Fruit fly (Drosophila melanogaster): ENCODE results near the gene Ir68a.

The Ir68a gene

dm6 chr3L:11215244-11216121 lies 20.5 kb downstream of the Ir68a start (continued):
- TF ChIP-seq H15 (GFP tag; IDR thresholded peaks at IDR 0.05) (peak; percentile 90), mam (GFP tag; optimal IDR thresholded peaks at IDR 0.05) (peak; percentile 87), CG12236 (GFP tag; optimal IDR thresholded peaks at IDR 0.05) (peak; percentile 57), seq (GFP tag; IDR thresholded peaks at IDR 0.05) (peak; percentile 91), zfh2 (GFP tag; optimal IDR thresholded peaks at IDR 0.05) (peak; percentile 91), CG8478 (optimal IDR thresholded peaks at IDR 0.05) (no peak), ATbp (GFP tag; optimal IDR thresholded peaks at IDR 0.05) (peak; percentile 87), Chrac-16 (GFP tag; optimal IDR thresholded peaks at IDR 0.05) (peak; percentile 85), CG9437 (GFP tag; optimal IDR thresholded peaks at IDR 0.05) (peak; percentile 71), Neu2 (GFP tag; optimal IDR thresholded peaks at IDR 0.05; ENCODE audit: borderline replicate concordance) (peak; percentile 47), CG4328 (GFP tag; optimal IDR thresholded peaks at IDR 0.05) (peak; percentile 42), jumu (GFP tag; optimal IDR thresholded peaks at IDR 0.05) (peak; percentile 84), Poxn (GFP tag; IDR thresholded peaks at IDR 0.05) (peak; percentile 86), CG14014 (GFP tag; IDR thresholded peaks at IDR 0.05) (peak; percentile 92), dysf (GFP tag; IDR thresholded peaks at IDR 0.05) (peak; percentile 96), CG9609 (GFP tag; optimal IDR thresholded peaks at IDR 0.05) (peak; percentile 86), CG3065 (GFP tag; optimal IDR thresholded peaks at IDR 0.05) (peak; percentile 50), TFAM (GFP tag; optimal IDR thresholded peaks at IDR 0.05) (peak; percentile 52), CG13775 (GFP tag; optimal IDR thresholded peaks at IDR 0.05) (peak; percentile 83), B-H2 (GFP tag; optimal IDR thresholded peaks at IDR 0.05) (peak; percentile 56), CTCF (GFP tag; optimal IDR thresholded peaks at IDR 0.05) (peak; percentile 39), br (optimal IDR thresholded peaks at IDR 0.05) (no peak), Taf1 (GFP tag; IDR thresholded peaks at IDR 0.05) (peak; percentile 94), YL-1 (GFP tag; optimal IDR thresholded peaks at IDR 0.05) (peak; percentile 34), ftz-f1 (GFP tag; optimal IDR thresholded peaks at IDR 0.05) (peak; percentile 59), CG34422 (GFP tag; IDR thresholded peaks at IDR 0.05) (peak; percentile 92), CG4854 (GFP tag; optimal IDR thresholded peaks at IDR 0.05) (peak; percentile 69), fd64A (GFP tag; optimal IDR thresholded peaks at IDR 0.05) (peak; percentile 77), HmgD (GFP tag; optimal IDR thresholded peaks at IDR 0.05) (peak; percentile 16), MTF-1 (GFP tag; optimal IDR thresholded peaks at IDR 0.05; ENCODE audit: borderline replicate concordance) (peak; percentile 80), CG9932 (GFP tag; IDR thresholded peaks at IDR 0.05) (peak; percentile 89), Sry-δ (GFP tag; optimal IDR thresholded peaks at IDR 0.05) (peak; percentile 42), Camta (GFP tag; optimal IDR thresholded peaks at IDR 0.05) (peak; percentile 87), CrebB (tag; optimal IDR thresholded peaks at IDR 0.05) (peak; percentile 84), dmrt11E (tag; optimal IDR thresholded peaks at IDR 0.05) (peak; percentile 52), Hey (tag; optimal IDR thresholded peaks at IDR 0.05) (peak; percentile 17), CG2712 (tag; optimal IDR thresholded peaks at IDR 0.05) (peak; percentile 89), grau (tag; optimal IDR thresholded peaks at IDR 0.05) (peak; percentile 83), pb (GFP tag; optimal IDR thresholded peaks at IDR 0.05) (peak; percentile 86), Gug (GFP tag; IDR thresholded peaks at IDR 0.05) (peak; percentile 88), D19B (GFP tag; optimal IDR thresholded peaks at IDR 0.05) (peak; percentile 84), Tbp (GFP tag; optimal IDR thresholded peaks at IDR 0.05) (peak; percentile 44), CG17361 (GFP tag; IDR thresholded peaks at IDR 0.05) (peak; percentile 74), CG1529 (GFP tag; optimal IDR thresholded peaks at IDR 0.05) (peak; percentile 45), eyg (GFP tag; optimal IDR thresholded peaks at IDR 0.05) (peak; percentile 82), Fer1 (GFP tag; optimal IDR thresholded peaks at IDR 0.05) (peak; percentile 92), Xbp1 (GFP tag; optimal IDR thresholded peaks at IDR 0.05) (peak; percentile 89), tll (GFP tag; optimal IDR thresholded peaks at IDR 0.05) (peak in 1 of 2 experiments; percentile 66), CG12155 (GFP tag; optimal IDR thresholded peaks at IDR 0.05) (peak; percentile 83), Ets65A (GFP tag) (peak; percentile 97), CG17186 (GFP tag; optimal IDR thresholded peaks at IDR 0.05) (peak; percentile 40)

All from whole organism, embryonic.